Fruit fly (Drosophila melanogaster) whole organism, embryonic: ENCODE measurements around the gene Gen.
A peak's percentile ranks its signal among the peaks of the same experiment; 100 is the strongest.

Source experiments
- Aef1 ChIP-seq: fragments of 200-800 bp; sonication (Bioruptor generic); IDR thresholded peaks from 3 replicates; pipeline ENCODE4 v1.3.6; 2022; ENCODE audit warnings: missing biosample characterization, missing genetic modification characterization
- Atf6 ChIP-seq: fragments of 200-800 bp; sonication (Bioruptor generic); IDR thresholded peaks from 2 replicates; pipeline ENCODE4 v1.3.6; 2022; ENCODE audit warnings: missing biosample characterization, missing genetic modification characterization
- B-H2 ChIP-seq: fragments of 200-800 bp; sonication (Bioruptor generic); optimal IDR thresholded peaks from 2 replicates; lab custom pipeline; 2018; ENCODE audit warnings: missing biosample characterization, mild to moderate bottlenecking, missing genetic modification characterization
- CG11398 ChIP-seq: fragments of 200-800 bp; sonication (Bioruptor generic); optimal IDR thresholded peaks from 2 replicates; lab custom pipeline; 2016; ENCODE audit warnings: missing biosample characterization, missing genetic modification characterization
- CG12391 ChIP-seq: fragments of 200-800 bp; sonication (Bioruptor generic); optimal IDR thresholded peaks from 3 replicates; lab custom pipeline; 2018; ENCODE audit warnings: missing biosample characterization, mild to moderate bottlenecking, missing genetic modification characterization, moderate library complexity
- CG12659 ChIP-seq: fragments of 200-800 bp; sonication (Bioruptor generic); optimal IDR thresholded peaks from 3 replicates; lab custom pipeline; 2017; ENCODE audit warnings: mild to moderate bottlenecking, missing biosample characterization, missing genetic modification reagents, missing genetic modification characterization
- CG12744 ChIP-seq: fragments of 200-800 bp; sonication (Bioruptor generic); optimal IDR thresholded peaks from 2 replicates; lab custom pipeline; 2016; ENCODE audit warnings: missing biosample characterization, missing genetic modification characterization
- CG15011 ChIP-seq: fragments of 200-800 bp; sonication (Bioruptor generic); optimal IDR thresholded peaks from 3 replicates; lab custom pipeline; 2018; ENCODE audit warnings: missing biosample characterization, mild to moderate bottlenecking, missing genetic modification characterization
- CG17328 ChIP-seq: fragments of 200-800 bp; sonication (Bioruptor generic); IDR thresholded peaks from 2 replicates; pipeline ENCODE4 v1.3.6; 2022; ENCODE audit warnings: missing biosample characterization, missing genetic modification characterization
- CG18619 ChIP-seq: fragments of 200-800 bp; sonication (Bioruptor generic); optimal IDR thresholded peaks from 3 replicates; lab custom pipeline; 2017; ENCODE audit warnings: missing biosample characterization, mild to moderate bottlenecking, missing genetic modification characterization
- CG4282 ChIP-seq: fragments of 200-800 bp; sonication (Bioruptor generic); optimal IDR thresholded peaks from 2 replicates; lab custom pipeline; 2016; ENCODE audit warnings: missing biosample characterization, missing genetic modification characterization
- CG5180 ChIP-seq: fragments of 200-800 bp; sonication (Bioruptor generic); optimal IDR thresholded peaks from 3 replicates; lab custom pipeline; 2017; ENCODE audit warnings: missing biosample characterization, missing genetic modification characterization, mild to moderate bottlenecking, moderate library complexity, missing genetic modification reagents
- CG6272 ChIP-seq: fragments of 200-800 bp; sonication (Bioruptor generic); IDR thresholded peaks from 2 replicates; pipeline ENCODE4 v1.3.6; 2022; ENCODE audit warnings: missing biosample characterization, missing genetic modification characterization
- CG7928 ChIP-seq: fragments of 200-800 bp; sonication (Bioruptor generic); optimal IDR thresholded peaks from 2 replicates; lab custom pipeline; 2017; ENCODE audit warnings: missing biosample characterization, mild to moderate bottlenecking, missing genetic modification characterization
- CG8359 ChIP-seq: fragments of 200-800 bp; sonication (Bioruptor generic); optimal IDR thresholded peaks from 2 replicates; lab custom pipeline; 2017; ENCODE audit warnings: missing biosample characterization, mild to moderate bottlenecking, missing genetic modification characterization, borderline replicate concordance
- CG8478 ChIP-seq: fragments of >200 bp; optimal IDR thresholded peaks from 2 replicates; lab custom pipeline; 2018
- Dref ChIP-seq: fragments of 200-800 bp; sonication (Bioruptor generic); IDR thresholded peaks from 2 replicates; pipeline ENCODE4 v1.3.6; 2022; ENCODE audit warnings: missing biosample characterization, missing genetic modification characterization
- Eip74EF ChIP-seq, 2 experiments: fragments of 200-800 bp in 1 of 2; fragments of >200 bp in 1 of 2; sonication (Bioruptor generic) in 1 of 2; optimal IDR thresholded peaks; 2 replicates each; lab custom pipeline; 2017 to 2019; ENCODE audit warnings: missing biosample characterization in 2 of 2, missing genetic modification characterization in 2 of 2, mild to moderate bottlenecking in 1 of 2, moderate library complexity in 1 of 2
- Ets65A ChIP-seq: fragments of 200-800 bp; sonication (Bioruptor generic); peaks from one replicate; lab custom pipeline; 2016; ENCODE audit warnings: missing biosample characterization, missing genetic modification characterization
- Fer2 ChIP-seq: fragments of 200-800 bp; sonication (Bioruptor generic); optimal IDR thresholded peaks from 2 replicates; lab custom pipeline; 2018; ENCODE audit warnings: missing biosample characterization, mild to moderate bottlenecking, missing genetic modification characterization, moderate library complexity
- Med ChIP-seq: fragments of 200-800 bp; sonication (Bioruptor generic); peaks from one replicate; lab custom pipeline; 2016; ENCODE audit warnings: missing biosample characterization, missing genetic modification characterization, mild to moderate bottlenecking, inconsistent platforms, moderate library complexity
- chinmo ChIP-seq: fragments of 200-800 bp; sonication (Bioruptor generic); IDR thresholded peaks from 4 replicates; pipeline ENCODE4 v1.3.6; 2022; ENCODE audit warnings: missing biosample characterization, missing genetic modification characterization; ENCODE audit not compliant: partially characterized antibody
- ems ChIP-seq: fragments of 200-800 bp; sonication (Bioruptor generic); optimal IDR thresholded peaks from 3 replicates; lab custom pipeline; 2016; ENCODE audit warnings: missing biosample characterization, missing genetic modification characterization
- fd96Cb ChIP-seq: fragments of 200-800 bp; sonication (Bioruptor generic); optimal IDR thresholded peaks from 2 replicates; lab custom pipeline; 2018; ENCODE audit warnings: missing biosample characterization, mild to moderate bottlenecking, missing genetic modification characterization, moderate library complexity
- gce ChIP-seq: fragments of 200-800 bp; sonication (Bioruptor generic); IDR thresholded peaks from 3 replicates; pipeline ENCODE4 v1.3.6; 2022; ENCODE audit warnings: missing biosample characterization, missing genetic modification characterization
- gem ChIP-seq: fragments of 200-800 bp; sonication (Bioruptor generic); optimal IDR thresholded peaks from 2 replicates; lab custom pipeline; 2019; ENCODE audit warnings: missing biosample characterization, mild to moderate bottlenecking, missing genetic modification characterization, moderate library complexity
- hb ChIP-seq: fragments of 200-800 bp; sonication (Bioruptor generic); IDR thresholded peaks from 3 replicates; pipeline ENCODE4 v1.3.6; 2022; ENCODE audit warnings: missing biosample characterization, missing genetic modification characterization; ENCODE audit not compliant: partially characterized antibody
- klu ChIP-seq: fragments of 200-800 bp; sonication (Bioruptor generic); IDR thresholded peaks from 2 replicates; pipeline ENCODE4 v1.3.6; 2022; ENCODE audit warnings: missing biosample characterization, missing genetic modification characterization
- p53 ChIP-seq: fragments of 200-800 bp; sonication (Bioruptor generic); optimal IDR thresholded peaks from 2 replicates; lab custom pipeline; 2016; ENCODE audit warnings: missing biosample characterization, missing genetic modification characterization
- pzg ChIP-seq: fragments of 200-800 bp; sonication (Bioruptor generic); optimal IDR thresholded peaks from 3 replicates; lab custom pipeline; 2018; ENCODE audit warnings: missing biosample characterization, mild to moderate bottlenecking, missing genetic modification characterization, moderate library complexity
- ranshi ChIP-seq: fragments of 200-800 bp; sonication (Bioruptor generic); IDR thresholded peaks from 2 replicates; pipeline ENCODE4 v1.3.6; 2022; ENCODE audit warnings: missing biosample characterization, missing genetic modification characterization
- row ChIP-seq: fragments of 200-800 bp; sonication (Bioruptor generic); IDR thresholded peaks from 3 replicates; pipeline ENCODE4 v1.3.6; 2022; ENCODE audit warnings: missing biosample characterization, missing genetic modification characterization
- schlank ChIP-seq: fragments of 200-800 bp; sonication (Bioruptor generic); optimal IDR thresholded peaks from 2 replicates; lab custom pipeline; 2018; ENCODE audit warnings: missing biosample characterization, mild to moderate bottlenecking, missing genetic modification characterization
- sd ChIP-seq: fragments of 200-800 bp; sonication (Bioruptor generic); optimal IDR thresholded peaks from 3 replicates; lab custom pipeline; 2018; ENCODE audit warnings: missing biosample characterization, mild to moderate bottlenecking, missing genetic modification characterization, moderate library complexity
- sens ChIP-seq: fragments of 200-800 bp; sonication (Bioruptor generic); peaks from one replicate; lab custom pipeline; 2016; ENCODE audit warnings: missing biosample characterization, missing genetic modification characterization
- sna ChIP-seq: fragments of 200-800 bp; sonication (Bioruptor generic); IDR thresholded peaks from 2 replicates; pipeline ENCODE4 v1.3.6; 2022; ENCODE audit warnings: missing biosample characterization, missing genetic modification characterization; ENCODE audit not compliant: partially characterized antibody
- sqz ChIP-seq: fragments of 200-800 bp; sonication (Bioruptor generic); optimal IDR thresholded peaks from 3 replicates; lab custom pipeline; 2018; ENCODE audit warnings: missing biosample characterization, mild to moderate bottlenecking, missing genetic modification characterization
- toy ChIP-seq: fragments of 200-800 bp; sonication (Bioruptor generic); IDR thresholded peaks from 2 replicates; pipeline ENCODE4 v1.3.6; 2022; ENCODE audit warnings: missing biosample characterization, missing genetic modification characterization
- trh ChIP-seq: fragments of 200-800 bp; sonication (Bioruptor generic); optimal IDR thresholded peaks from 2 replicates; lab custom pipeline; 2016; ENCODE audit warnings: missing biosample characterization, missing genetic modification characterization

The Gen gene

DNA sequence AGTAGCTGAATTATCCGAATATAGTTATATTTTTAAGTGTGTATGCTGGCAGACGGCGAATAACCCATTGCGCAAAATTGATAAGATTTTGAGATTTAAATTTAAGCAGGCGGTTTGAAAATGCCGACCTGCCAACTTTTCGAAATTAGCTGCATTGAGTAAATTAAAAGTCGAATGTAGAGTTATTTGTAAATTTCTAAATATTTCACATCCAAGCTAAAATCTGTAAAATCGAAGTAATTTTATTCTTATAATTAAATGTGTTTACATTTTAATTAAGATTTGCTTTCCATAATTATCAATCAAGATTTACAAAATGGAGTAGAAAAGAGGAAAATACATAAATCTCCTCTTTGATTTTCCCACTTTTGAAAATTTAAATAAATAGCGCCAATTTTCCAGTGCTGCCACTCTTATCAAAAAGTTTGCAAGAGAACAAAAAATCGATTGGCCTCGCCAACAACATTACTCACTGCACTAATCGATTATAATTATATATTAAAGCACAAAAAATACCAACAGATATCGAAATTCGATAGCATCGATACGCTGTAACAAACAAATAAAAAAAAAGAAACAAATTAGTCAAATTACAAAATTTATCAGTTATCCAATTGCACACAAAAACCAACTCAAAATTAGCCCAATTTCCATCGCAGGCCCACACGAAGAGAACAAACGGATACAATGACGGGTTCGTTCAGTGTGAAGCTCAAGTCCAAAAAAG lies 18.3 kb downstream of the Gen start, which contains the start of gene Yod1 (continued):
- TF ChIP-seq CG11398 (GFP tag; lab: Kevin White, UChicago) (no peak), sqz (peak; percentile 69), fd96Cb (tag; lab: Kevin White, UChicago) (no peak), Aef1 (GFP tag; lab: Robert Waterston, UW) (no peak), CG12744 (GFP tag; lab: Kevin White, UChicago) (no peak), row (GFP tag; lab: Robert Waterston, UW) (no peak), gem (tag; lab: Kevin White, UChicago) (peak; percentile 18), CG15011 (GFP tag; lab: Kevin White, UChicago) (no peak), chinmo (0 out of 4 replicates have a peak, but pooled peaks have one; percentile 59), sna (GFP tag; lab: Robert Waterston, UW) (peak; percentile 77), Dref (peak; percentile 94), CG18619 (GFP tag; lab: Kevin White, UChicago) (no peak), CG12659 (peak; percentile 57), CG8478 (lab: Kevin White, UChicago) (no peak), trh (no peak), Atf6 (no peak), CG5180 (GFP tag; lab: Kevin White, UChicago) (no peak), hb (GFP tag; lab: Robert Waterston, UW) (peak; percentile 66; the same call in 2 of the 3 replicates), pzg (peak; percentile 63)

- TF ChIP-seq Med (GFP tag; lab: Kevin White, UChicago) (peak; percentile 27), gce (0 out of 3 replicates have a peak, but pooled peaks have one; percentile 20), CG6272 (GFP tag; lab: Robert Waterston, UW) (0 out of 2 replicates have a peak, but pooled peaks have one; percentile 9), CG17328 (GFP tag; lab: Robert Waterston, UW) (0 out of 2 replicates have a peak, but pooled peaks have one; percentile 4), CG4282 (GFP tag; lab: Kevin White, UChicago) (no peak), Ets65A (peak; percentile 91)
Observed at dm6 chr3L:5132966-5133365, 19.2 kb downstream of the Gen start, which contains the start of gene CG15213. Gene CG15213 (minus strand): TSS chr3L:5133220.

- TF ChIP-seq p53 (GFP tag; lab: Kevin White, UChicago) (no peak), B-H2 (GFP tag; lab: Kevin White, UChicago) (no peak), CG7928 (no peak), CG12391 (tag; lab: Kevin White, UChicago) (no peak), schlank (tag; lab: Kevin White, UChicago) (no peak), ranshi (GFP tag; lab: Robert Waterston, UW) (no peak), Fer2 (no peak), CG8359 (no peak), sens (GFP tag; lab: Kevin White, UChicago) (no peak), klu (GFP tag; lab: Robert Waterston, UW) (no peak), toy (no peak)
Observed at dm6 chr3L:5131245-5131644, 20.9 kb downstream of the Gen start, which contains the start of gene CG15212. Gene CG15212 (plus strand): TSS chr3L:5131545.

DNA sequence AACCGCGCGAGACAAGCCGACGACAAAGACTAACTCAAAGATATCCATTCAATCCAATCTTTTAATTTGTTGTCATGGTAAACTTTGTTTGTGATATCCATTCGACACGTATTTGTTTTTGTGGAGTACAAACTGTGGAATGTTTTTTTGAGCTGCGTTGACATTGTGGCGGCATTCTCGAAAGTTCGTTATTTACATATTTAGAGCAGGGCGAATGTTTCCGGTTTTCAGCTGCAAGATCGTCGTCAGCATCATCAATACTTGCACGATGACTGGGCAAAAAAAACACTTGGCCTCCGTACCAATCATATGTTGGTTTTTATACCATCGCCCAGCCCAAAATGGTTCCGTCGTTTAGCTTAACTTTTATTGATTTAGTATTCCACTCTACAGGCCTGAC lies 21.7 kb downstream of the Gen start:
- peak in 1 of 2 experiments; percentile 70 for TF ChIP-seq Eip74EF (GFP tag; optimal IDR thresholded peaks at IDR 0.05; lab: Kevin White, UChicago)
- no peak for TF ChIP-seq ems (GFP tag; lab: Kevin White, UChicago)
- peak; percentile 63 for TF ChIP-seq sd (tag; lab: Kevin White, UChicago)
